Fruit fly (Drosophila melanogaster): ENCODE data around the gene CG17097.
A peak's percentile ranks its signal among the peaks of the same experiment; 100 is the strongest.

The CG17097 gene

dm6 chr2L:10615889-10616288 lies 30.3 kb upstream of the CG17097 start:
- peak in 1 of 2 experiments; percentile 66 for TF ChIP-seq foxo (GFP tag; optimal IDR thresholded peaks at IDR 0.05)
- peak; percentile 16 for TF ChIP-seq woc (GFP tag; optimal IDR thresholded peaks at IDR 0.05)
- TF ChIP-seq CG9705 (GFP tag; optimal IDR thresholded peaks at IDR 0.05): peak; percentile 46
- peak; percentile 70 for TF ChIP-seq ey (GFP tag; optimal IDR thresholded peaks at IDR 0.05)
- no peak for TF ChIP-seq tai (GFP tag; optimal IDR thresholded peaks at IDR 0.05)
- TF ChIP-seq Dif (GFP tag; optimal IDR thresholded peaks at IDR 0.05; ENCODE audit: partially characterized antibody): no peak
- TF ChIP-seq brk (GFP tag; optimal IDR thresholded peaks at IDR 0.05): no peak
- peak; percentile 68 for TF ChIP-seq h (GFP tag; optimal IDR thresholded peaks at IDR 0.05)
- peak; percentile 74 for TF ChIP-seq OdsH (GFP tag; optimal IDR thresholded peaks at IDR 0.05)
- no peak for TF ChIP-seq pan (optimal IDR thresholded peaks at IDR 0.05)
- TF ChIP-seq psq (GFP tag; optimal IDR thresholded peaks at IDR 0.05): peak; percentile 58
- peak; percentile 59 for TF ChIP-seq dmrt93B (GFP tag; optimal IDR thresholded peaks at IDR 0.05)
- TF ChIP-seq HLH106 (tag; optimal IDR thresholded peaks at IDR 0.05): peak; percentile 76
- no peak for TF ChIP-seq Hr78 (GFP tag; optimal IDR thresholded peaks at IDR 0.05)
- peak; percentile 10 for TF ChIP-seq Jra (GFP tag; optimal IDR thresholded peaks at IDR 0.05)
- TF ChIP-seq br (GFP tag; optimal IDR thresholded peaks at IDR 0.05): peak; percentile 70
- TF ChIP-seq Hnf4 (GFP tag; optimal IDR thresholded peaks at IDR 0.05): peak; percentile 16
- no peak for TF ChIP-seq jim (GFP tag; optimal IDR thresholded peaks at IDR 0.05)
- TF ChIP-seq fru (GFP tag; optimal IDR thresholded peaks at IDR 0.05): peak; percentile 73
- TF ChIP-seq Rel (GFP tag; optimal IDR thresholded peaks at IDR 0.05): no peak
- TF ChIP-seq Rel (tag; optimal IDR thresholded peaks at IDR 0.05): peak; percentile 7
- no peak for TF ChIP-seq CrebA (GFP tag; optimal IDR thresholded peaks at IDR 0.05; ENCODE audit: borderline replicate concordance)
- TF ChIP-seq Sp1 (GFP tag; optimal IDR thresholded peaks at IDR 0.05): peak; percentile 75
- TF ChIP-seq rgr (GFP tag; optimal IDR thresholded peaks at IDR 0.05): peak; percentile 66

dm6 chr2L:10616767-10617166 lies 29.4 kb upstream of the CG17097 start:
- TF ChIP-seq Hnf4 (GFP tag; optimal IDR thresholded peaks at IDR 0.05) (peak; percentile 24), rgr (GFP tag; optimal IDR thresholded peaks at IDR 0.05) (peak; percentile 48), foxo (GFP tag; optimal IDR thresholded peaks at IDR 0.05) (peak in 1 of 2 experiments; percentile 34), fru (GFP tag; optimal IDR thresholded peaks at IDR 0.05) (peak; percentile 43), psq (GFP tag; optimal IDR thresholded peaks at IDR 0.05) (peak; percentile 12), dsf (GFP tag; optimal IDR thresholded peaks at IDR 0.05; ENCODE audit: borderline replicate concordance) (no peak), OdsH (GFP tag; optimal IDR thresholded peaks at IDR 0.05) (peak; percentile 50), Dif (GFP tag; optimal IDR thresholded peaks at IDR 0.05; ENCODE audit: partially characterized antibody) (no peak), dmrt93B (GFP tag; optimal IDR thresholded peaks at IDR 0.05) (peak; percentile 12), ey (GFP tag; optimal IDR thresholded peaks at IDR 0.05) (peak; percentile 54), br (GFP tag; optimal IDR thresholded peaks at IDR 0.05) (peak; percentile 43), HLH106 (tag; optimal IDR thresholded peaks at IDR 0.05) (peak; percentile 10), Jra (GFP tag; optimal IDR thresholded peaks at IDR 0.05) (no peak), woc (GFP tag; optimal IDR thresholded peaks at IDR 0.05) (no peak), h (GFP tag; optimal IDR thresholded peaks at IDR 0.05) (peak; percentile 63)

dm6 chr2L:10625935-10626334 lies 20.3 kb upstream of the CG17097 start:
- TF ChIP-seq foxo (GFP tag; optimal IDR thresholded peaks at IDR 0.05): no peak
- no peak for TF ChIP-seq lola (GFP tag; optimal IDR thresholded peaks at IDR 0.05)
- no peak for TF ChIP-seq dl (GFP tag; optimal IDR thresholded peaks at IDR 0.05; ENCODE audit: insufficient read depth in 1 of 2, partially characterized antibody in 2 of 2)
- no peak for TF ChIP-seq Hr83 (GFP tag; optimal IDR thresholded peaks at IDR 0.05; ENCODE audit: poor library complexity, severe bottlenecking)
- no peak for TF ChIP-seq jim (GFP tag; optimal IDR thresholded peaks at IDR 0.05)
- TF ChIP-seq Abd-B (GFP tag; optimal IDR thresholded peaks at IDR 0.05): no peak
- no peak for TF ChIP-seq psq (GFP tag; optimal IDR thresholded peaks at IDR 0.05)
- no peak for TF ChIP-seq rgr (GFP tag; optimal IDR thresholded peaks at IDR 0.05)
- TF ChIP-seq dmrt93B (GFP tag; optimal IDR thresholded peaks at IDR 0.05): no peak
- no peak for TF ChIP-seq HLH106 (tag; optimal IDR thresholded peaks at IDR 0.05)
- TF ChIP-seq Myc (optimal IDR thresholded peaks at IDR 0.05): no peak
- no peak for TF ChIP-seq Hr78 (GFP tag; optimal IDR thresholded peaks at IDR 0.05)
- TF ChIP-seq Mio (GFP tag; optimal IDR thresholded peaks at IDR 0.05): no peak
- TF ChIP-seq sv (GFP tag; optimal IDR thresholded peaks at IDR 0.05): no peak
- TF ChIP-seq Sp1 (GFP tag; optimal IDR thresholded peaks at IDR 0.05): no peak
- TF ChIP-seq tai (GFP tag; optimal IDR thresholded peaks at IDR 0.05): no peak
- no peak for TF ChIP-seq GATAd (GFP tag; optimal IDR thresholded peaks at IDR 0.05)
- TF ChIP-seq OdsH (GFP tag; optimal IDR thresholded peaks at IDR 0.05): no peak
- no peak for TF ChIP-seq brk (GFP tag; optimal IDR thresholded peaks at IDR 0.05)
- no peak for TF ChIP-seq sage (GFP tag; optimal IDR thresholded peaks at IDR 0.05)

Data from whole organism, wandering third instar larva.